Fruit fly (Drosophila melanogaster) whole organism, embryonic: ENCODE data around the gene SK.

Source experiments
- Atf6 ChIP-seq: fragments of 200-800 bp; sonication (Bioruptor generic); IDR thresholded peaks from 2 replicates; pipeline ENCODE4 v1.3.6; 2022; ENCODE audit warnings: missing biosample characterization, missing genetic modification characterization
- B-H1 ChIP-seq: fragments of 200-800 bp; sonication (Bioruptor generic); IDR thresholded peaks from 3 replicates; pipeline ENCODE4 v1.3.6; 2022; ENCODE audit warnings: missing biosample characterization, missing genetic modification characterization
- CG11723 ChIP-seq: fragments of 200-800 bp; sonication (Bioruptor generic); optimal IDR thresholded peaks from 2 replicates; lab custom pipeline; 2017; ENCODE audit warnings: missing biosample characterization, mild to moderate bottlenecking, missing genetic modification characterization
- CG12744 ChIP-seq: fragments of 200-800 bp; sonication (Bioruptor generic); optimal IDR thresholded peaks from 2 replicates; lab custom pipeline; 2016; ENCODE audit warnings: missing biosample characterization, missing genetic modification characterization
- CG14710 ChIP-seq: fragments of 200-800 bp; sonication (Bioruptor generic); optimal IDR thresholded peaks from 3 replicates; lab custom pipeline; 2019; ENCODE audit warnings: missing biosample characterization, mild to moderate bottlenecking, missing genetic modification characterization, moderate library complexity
- CG14860 ChIP-seq: fragments of 200-800 bp; sonication (Bioruptor generic); IDR thresholded peaks from 3 replicates; pipeline ENCODE4 v1.3.6; 2022; ENCODE audit warnings: missing biosample characterization, missing genetic modification characterization; ENCODE audit not compliant: partially characterized antibody
- CG14965 ChIP-seq: fragments of 200-800 bp; sonication (Bioruptor generic); optimal IDR thresholded peaks from 2 replicates; lab custom pipeline; 2016; ENCODE audit warnings: missing biosample characterization, missing genetic modification characterization, borderline replicate concordance
- CG15269 ChIP-seq: fragments of 200-800 bp; sonication (Bioruptor generic); optimal IDR thresholded peaks from 2 replicates; lab custom pipeline; 2018; ENCODE audit warnings: missing biosample characterization, mild to moderate bottlenecking, missing genetic modification characterization, moderate library complexity
- CG16863 ChIP-seq: fragments of 200-800 bp; sonication (Bioruptor generic); optimal IDR thresholded peaks from 3 replicates; lab custom pipeline; 2016; ENCODE audit warnings: missing biosample characterization, missing genetic modification characterization
- CG17829 ChIP-seq: fragments of 200-800 bp; optimal IDR thresholded peaks from 2 replicates; lab custom pipeline; 2019; ENCODE audit warnings: missing biosample characterization, mild to moderate bottlenecking, missing genetic modification characterization, moderate library complexity
- CG1792 ChIP-seq: fragments of 200-800 bp; sonication (Bioruptor generic); optimal IDR thresholded peaks from 2 replicates; lab custom pipeline; 2016; ENCODE audit warnings: missing biosample characterization, missing genetic modification characterization
- CG18011 ChIP-seq: fragments of 200-800 bp; sonication (Bioruptor generic); optimal IDR thresholded peaks from 2 replicates; lab custom pipeline; 2017; ENCODE audit warnings: missing biosample characterization, missing genetic modification characterization, mild to moderate bottlenecking, moderate library complexity, missing genotype
- CG30403 ChIP-seq: fragments of 200-800 bp; sonication (Bioruptor generic); optimal IDR thresholded peaks from 3 replicates; lab custom pipeline; 2016; ENCODE audit warnings: missing biosample characterization, missing genetic modification characterization
- CG4282 ChIP-seq: fragments of 200-800 bp; sonication (Bioruptor generic); optimal IDR thresholded peaks from 2 replicates; lab custom pipeline; 2016; ENCODE audit warnings: missing biosample characterization, missing genetic modification characterization
- CG5953 ChIP-seq: fragments of 200-800 bp; sonication (Bioruptor generic); IDR thresholded peaks from 2 replicates; pipeline ENCODE4 v1.3.6; 2022; ENCODE audit warnings: missing biosample characterization, missing genetic modification characterization
- CG6813 ChIP-seq: fragments of 200-800 bp; sonication (Bioruptor generic); optimal IDR thresholded peaks from 2 replicates; lab custom pipeline; 2017; ENCODE audit warnings: missing biosample characterization, missing genetic modification characterization, mild to moderate bottlenecking, moderate library complexity, missing genetic modification reagents
- CG7372 ChIP-seq: fragments of 200-800 bp; sonication (Bioruptor generic); IDR thresholded peaks from 2 replicates; pipeline ENCODE4 v1.3.6; 2022; ENCODE audit warnings: missing biosample characterization, missing genetic modification characterization
- CG7987 ChIP-seq: fragments of 200-800 bp; sonication (Bioruptor generic); optimal IDR thresholded peaks from 2 replicates; lab custom pipeline; 2018; ENCODE audit warnings: missing biosample characterization, mild to moderate bottlenecking, missing genetic modification characterization, moderate library complexity
- CG8924 ChIP-seq: fragments of 200-800 bp; optimal IDR thresholded peaks from 3 replicates; lab custom pipeline; 2019; ENCODE audit warnings: missing biosample characterization, mild to moderate bottlenecking, missing genetic modification characterization, moderate library complexity
- CG9609 ChIP-seq: fragments of 200-800 bp; sonication (Bioruptor generic); optimal IDR thresholded peaks from 3 replicates; lab custom pipeline; 2016; ENCODE audit warnings: missing biosample characterization, missing genetic modification characterization
- CoRest ChIP-seq: fragments of 200-800 bp; sonication (Bioruptor generic); optimal IDR thresholded peaks from 3 replicates; lab custom pipeline; 2018; ENCODE audit warnings: missing biosample characterization, mild to moderate bottlenecking, missing genetic modification characterization, moderate library complexity
- Dip2 ChIP-seq: fragments of 200-800 bp; sonication (Bioruptor generic); IDR thresholded peaks from 2 replicates; pipeline ENCODE4 v1.3.6; 2022; ENCODE audit warnings: missing biosample characterization, missing genetic modification characterization
- Doc3 ChIP-seq: fragments of 200-800 bp; sonication (Bioruptor generic); IDR thresholded peaks from 3 replicates; pipeline ENCODE4 v1.3.6; 2022; ENCODE audit warnings: missing biosample characterization, missing genetic modification characterization; ENCODE audit not compliant: partially characterized antibody
- Drgx ChIP-seq: fragments of 200-800 bp; sonication (Bioruptor generic); IDR thresholded peaks from 2 replicates; pipeline ENCODE4 v1.3.6; 2022; ENCODE audit warnings: missing biosample characterization, missing genetic modification characterization
- E2f2 ChIP-seq: fragments of 200-800 bp; sonication (Bioruptor generic); IDR thresholded peaks from 2 replicates; pipeline ENCODE4 v1.3.6; 2022; ENCODE audit warnings: missing biosample characterization, missing genetic modification characterization
- Fer1 ChIP-seq: fragments of 200-800 bp; sonication (Bioruptor generic); optimal IDR thresholded peaks from 2 replicates; lab custom pipeline; 2017; ENCODE audit warnings: missing biosample characterization, mild to moderate bottlenecking, missing genetic modification characterization
- HLH4C ChIP-seq: fragments of 200-800 bp; sonication (Bioruptor generic); IDR thresholded peaks from 3 replicates; pipeline ENCODE4 v1.3.6; 2022; ENCODE audit warnings: missing biosample characterization, missing genetic modification characterization; ENCODE audit not compliant: partially characterized antibody
- Hand ChIP-seq: fragments of 200-800 bp; sonication (Bioruptor generic); optimal IDR thresholded peaks from 2 replicates; lab custom pipeline; 2017; ENCODE audit warnings: mild to moderate bottlenecking, missing biosample characterization, missing genetic modification reagents, missing genetic modification characterization
- Hr3 ChIP-seq: fragments of 200-800 bp; sonication (Bioruptor generic); optimal IDR thresholded peaks from 3 replicates; lab custom pipeline; 2016; ENCODE audit warnings: missing biosample characterization, missing genetic modification characterization
- Hsf ChIP-seq: fragments of 200-800 bp; sonication (Bioruptor generic); optimal IDR thresholded peaks from 3 replicates; lab custom pipeline; 2016; ENCODE audit warnings: missing biosample characterization, missing genetic modification characterization
- Lpt ChIP-seq: fragments of >200 bp; optimal IDR thresholded peaks from 2 replicates; lab custom pipeline; 2018; ENCODE audit warnings: missing biosample characterization, missing genetic modification characterization
- Meics ChIP-seq: fragments of 200-800 bp; sonication (Bioruptor generic); optimal IDR thresholded peaks from 2 replicates; lab custom pipeline; 2017; ENCODE audit warnings: missing biosample characterization, mild to moderate bottlenecking, missing genetic modification characterization
- Stat92E ChIP-seq, 3 experiments: fragments of >200 bp in 2 of 3; fragments of 200-800 bp in 1 of 3; sonication (Bioruptor generic) in 1 of 3; optimal IDR thresholded peaks; 2 replicates each; lab custom pipeline; 2017 to 2019; ENCODE audit warnings: missing biosample characterization in 3 of 3, missing genetic modification characterization in 3 of 3, mild to moderate bottlenecking in 1 of 3, moderate library complexity in 1 of 3
- Usf ChIP-seq: fragments of 200-800 bp; sonication (Bioruptor generic); optimal IDR thresholded peaks from 2 replicates; lab custom pipeline; 2017; ENCODE audit warnings: missing genotype, missing biosample characterization, missing genetic modification characterization
- cas ChIP-seq: fragments of 200-800 bp; sonication (Bioruptor generic); IDR thresholded peaks from 2 replicates; pipeline ENCODE4 v1.3.6; 2022; ENCODE audit warnings: missing biosample characterization, missing genetic modification characterization
- chinmo ChIP-seq: fragments of 200-800 bp; sonication (Bioruptor generic); IDR thresholded peaks from 4 replicates; pipeline ENCODE4 v1.3.6; 2022; ENCODE audit warnings: missing biosample characterization, missing genetic modification characterization; ENCODE audit not compliant: partially characterized antibody
- croc ChIP-seq: fragments of 200-800 bp; sonication (Bioruptor generic); conservative IDR thresholded peaks from 3 replicates; pipeline ENCODE4 v1.3.6; 2022; ENCODE audit warnings: missing biosample characterization, missing genetic modification characterization
- dmrt11E ChIP-seq: fragments of 200-800 bp; sonication (Bioruptor generic); optimal IDR thresholded peaks from 3 replicates; lab custom pipeline; 2018; ENCODE audit warnings: missing biosample characterization, mild to moderate bottlenecking, missing genetic modification characterization, moderate library complexity
- fd102C ChIP-seq: fragments of 200-800 bp; sonication (Bioruptor generic); optimal IDR thresholded peaks from 2 replicates; lab custom pipeline; 2018; ENCODE audit warnings: missing biosample characterization, mild to moderate bottlenecking, missing genetic modification characterization, moderate library complexity
- hkb ChIP-seq, 2 experiments: fragments of 200-800 bp in 1 of 2; fragments of >200 bp in 1 of 2; sonication (Bioruptor generic) in 1 of 2; IDR thresholded peaks in 1 of 2; optimal IDR thresholded peaks in 1 of 2; 2 replicates each; pipeline versions ENCODE4 v1.3.6 to Lab custom; 2017 to 2022; ENCODE audit warnings: missing biosample characterization in 1 of 2, missing genetic modification characterization in 1 of 2
- ind ChIP-seq: fragments of 200-800 bp; sonication (Bioruptor generic); optimal IDR thresholded peaks from 3 replicates; lab custom pipeline; 2016; ENCODE audit warnings: missing biosample characterization, missing genetic modification characterization
- jing ChIP-seq: fragments of 200-800 bp; sonication (Bioruptor generic); optimal IDR thresholded peaks from 2 replicates; lab custom pipeline; 2018; ENCODE audit warnings: missing biosample characterization, mild to moderate bottlenecking, missing genetic modification characterization
- mam ChIP-seq: fragments of 200-800 bp; sonication (Bioruptor generic); optimal IDR thresholded peaks from 3 replicates; lab custom pipeline; 2016; ENCODE audit warnings: missing biosample characterization, missing genetic modification characterization
- phol ChIP-seq: fragments of 200-800 bp; sonication (Bioruptor generic); optimal IDR thresholded peaks from 3 replicates; lab custom pipeline; 2018; ENCODE audit warnings: missing biosample characterization, mild to moderate bottlenecking, missing genetic modification characterization, moderate library complexity
- sc ChIP-seq, 3 experiments: fragments of >200 bp in 2 of 3; fragments of 200-800 bp in 1 of 3; sonication (Bioruptor generic) in 1 of 3; optimal IDR thresholded peaks; 2 replicates in 2 of 3; 3 replicates in 1 of 3; lab custom pipeline; 2017; ENCODE audit warnings: mild to moderate bottlenecking in 1 of 3, missing biosample characterization in 1 of 3, missing genetic modification characterization in 1 of 3, missing genetic modification reagents in 1 of 3
- schlank ChIP-seq: fragments of 200-800 bp; sonication (Bioruptor generic); optimal IDR thresholded peaks from 2 replicates; lab custom pipeline; 2018; ENCODE audit warnings: missing biosample characterization, mild to moderate bottlenecking, missing genetic modification characterization
- scrt ChIP-seq: fragments of 200-800 bp; sonication (Bioruptor generic); optimal IDR thresholded peaks from 2 replicates; lab custom pipeline; 2018; ENCODE audit warnings: missing biosample characterization, mild to moderate bottlenecking, missing genetic modification characterization, moderate library complexity
- unc-4 ChIP-seq: fragments of 200-800 bp; sonication (Bioruptor generic); IDR thresholded peaks from 2 replicates; pipeline ENCODE4 v1.3.6; 2022; ENCODE audit warnings: missing biosample characterization, missing genetic modification characterization; ENCODE audit not compliant: partially characterized antibody
- zen ChIP-seq: fragments of 200-800 bp; sonication (Bioruptor generic); optimal IDR thresholded peaks from 3 replicates; lab custom pipeline; 2018; ENCODE audit warnings: missing biosample characterization, mild to moderate bottlenecking, missing genetic modification characterization, moderate library complexity
- zfh2 ChIP-seq: fragments of 200-800 bp; sonication (Bioruptor generic); optimal IDR thresholded peaks from 2 replicates; lab custom pipeline; 2016; ENCODE audit warnings: missing biosample characterization, missing genetic modification characterization

The SK gene

dm6 chrX:5358813-5359212, 18.8 kb downstream of the SK start (continued):
- TF ChIP-seq zfh2 (GFP tag; lab: Kevin White, UChicago) (no peak), Hr3 (GFP tag; lab: Kevin White, UChicago) (no peak), Usf (no peak), HLH4C (no peak), Fer1 (GFP tag; lab: Kevin White, UChicago) (no peak), scrt (GFP tag; lab: Kevin White, UChicago) (no peak), CG14965 (GFP tag; lab: Kevin White, UChicago) (no peak), zen (tag; lab: Kevin White, UChicago) (peak; percentile 21), mam (GFP tag; lab: Kevin White, UChicago) (no peak), CG6813 (GFP tag; lab: Kevin White, UChicago) (no peak), CG30403 (GFP tag; lab: Kevin White, UChicago) (peak; percentile 35), Drgx (GFP tag; lab: Robert Waterston, UW) (no peak), CG7372 (GFP tag; lab: Robert Waterston, UW) (peak; percentile 82), chinmo (GFP tag; lab: Robert Waterston, UW) (no peak), sc (optimal IDR thresholded peaks at IDR 0.05; lab: Kevin White, UChicago) (no peak), sc (GFP tag; optimal IDR thresholded peaks at IDR 0.05; lab: Kevin White, UChicago) (no peak), Meics (GFP tag; lab: Kevin White, UChicago) (peak; percentile 38), ind (GFP tag; lab: Kevin White, UChicago) (peak; percentile 17), CG11723 (no peak), CoRest (peak; percentile 41), CG16863 (GFP tag; lab: Kevin White, UChicago) (no peak), CG14710 (tag; lab: Kevin White, UChicago) (peak; percentile 4), cas (GFP tag; lab: Robert Waterston, UW) (no peak), CG4282 (GFP tag; lab: Kevin White, UChicago) (no peak), fd102C (GFP tag; lab: Kevin White, UChicago) (peak; percentile 44), phol (tag; lab: Kevin White, UChicago) (peak; percentile 29), CG12744 (peak; percentile 10), Lpt (no peak), Stat92E (GFP tag; optimal IDR thresholded peaks at IDR 0.05; lab: Kevin White, UChicago) (no peak), CG18011 (GFP tag; lab: Kevin White, UChicago) (no peak), schlank (tag; lab: Kevin White, UChicago) (no peak), B-H1 (GFP tag; lab: Robert Waterston, UW) (no peak), CG15269 (tag; lab: Kevin White, UChicago) (peak; percentile 7), hkb (optimal IDR thresholded peaks at IDR 0.05; lab: Kevin White, UChicago) (no peak), hkb (GFP tag; IDR thresholded peaks at IDR 0.05; lab: Robert Waterston, UW) (no peak), CG5953 (GFP tag; lab: Robert Waterston, UW) (no peak), CG1792 (GFP tag; lab: Kevin White, UChicago) (no peak), CG8924 (no peak), croc (GFP tag; lab: Robert Waterston, UW) (no peak), CG17829 (tag; lab: Kevin White, UChicago) (no peak), CG9609 (GFP tag; lab: Kevin White, UChicago) (no peak), Hand (no peak), CG14860 (GFP tag; lab: Robert Waterston, UW) (no peak), jing (GFP tag; lab: Kevin White, UChicago) (no peak), Doc3 (GFP tag; lab: Robert Waterston, UW) (no peak), Atf6 (GFP tag; lab: Robert Waterston, UW) (no peak), Hsf (GFP tag; lab: Kevin White, UChicago) (no peak), Dip2 (no peak), E2f2 (no peak), CG7987 (no peak), unc-4 (GFP tag; lab: Robert Waterston, UW) (no peak), dmrt11E (tag; lab: Kevin White, UChicago) (no peak)
